Worm (Caenorhabditis elegans): ENCODE results near the gene faah-1.

DNA sequence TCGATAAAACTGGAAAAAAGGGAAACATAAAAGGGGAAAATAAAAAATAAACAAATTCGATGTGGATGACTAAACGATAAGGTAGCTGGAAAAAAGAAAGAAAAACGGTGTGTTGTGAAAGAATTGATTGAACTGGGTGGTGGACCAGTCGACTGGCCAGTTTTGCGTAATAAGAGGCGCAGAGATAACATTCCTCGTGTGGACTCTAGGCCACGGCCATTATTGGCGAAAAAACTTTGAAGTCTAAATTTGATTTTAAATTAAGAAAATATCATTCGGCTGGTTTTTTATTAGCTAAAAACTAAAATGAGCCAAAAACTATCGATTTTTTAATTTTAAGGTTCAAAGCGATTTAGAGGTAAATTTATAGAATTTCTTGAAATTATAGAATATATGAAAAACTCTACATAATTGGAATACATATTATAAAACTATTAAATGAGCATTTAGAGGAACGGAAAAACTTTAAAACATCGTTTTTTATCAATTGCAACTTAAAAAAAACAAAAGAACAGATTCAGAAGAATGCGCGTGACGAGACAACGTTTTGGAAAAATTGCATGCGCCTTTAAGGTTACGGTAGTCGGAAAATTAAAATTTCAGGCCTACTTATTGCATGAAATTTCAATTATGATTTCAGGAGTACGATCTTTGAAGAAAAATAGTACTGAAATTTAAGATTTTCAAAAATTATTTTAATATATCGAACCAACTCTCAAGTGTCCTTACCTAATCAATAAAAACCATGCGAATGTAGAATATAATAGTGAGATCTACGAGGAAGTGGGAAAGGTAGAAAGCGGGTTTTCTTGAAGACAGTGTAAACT is 46.3 kb downstream of the faah-1 start, which contains the start of gene hgrs-1:
- TF ChIP-seq nhr-25 (tag; optimal IDR thresholded peaks at IDR 0.05), result no peak
- TF ChIP-seq snpc-4 (tag; optimal IDR thresholded peaks at IDR 0.05), result no peak
- no peak for TF ChIP-seq unc-62 (GFP tag; optimal IDR thresholded peaks at IDR 0.05)
- TF ChIP-seq lin-13 (GFP tag; optimal IDR thresholded peaks at IDR 0.05), result no peak
- no peak for TF ChIP-seq egl-27 (tag; optimal IDR thresholded peaks at IDR 0.05)
